Worm (Caenorhabditis elegans) whole organism, L4 larva: ENCODE data around the gene fndc-1.

Source experiments
- D1046.2 ChIP-seq: fragments of 200-800 bp; sonication (Bioruptor generic); IDR thresholded peaks from 2 replicates; pipeline ENCODE4 v1.3.6; 2022; ENCODE audit warnings: missing genetic modification characterization, missing compliant biosample characterization
- F37D6.2 ChIP-seq: sonication (generic microtip); optimal IDR thresholded peaks from 2 replicates; lab custom pipeline; 2016; ENCODE audit warnings: mild to moderate bottlenecking, missing genetic modification characterization, missing compliant biosample characterization
- F44E2.7 ChIP-seq: fragments of 200-800 bp; sonication (Bioruptor generic); IDR thresholded peaks from 2 replicates; pipeline ENCODE4 v2.1.2; 2022; ENCODE audit warnings: missing genetic modification characterization, missing compliant biosample characterization
- Y105C5A.15 ChIP-seq: fragments of 200-800 bp; sonication (Bioruptor generic); IDR thresholded peaks from 2 replicates; pipeline ENCODE4 v1.3.6; 2022; ENCODE audit warnings: missing genetic modification characterization, missing compliant biosample characterization
- aha-1 ChIP-seq: fragments of 150-350 bp; peaks from one replicate; lab custom pipeline; 2014; ENCODE audit warnings: missing biosample characterization, missing genetic modification characterization
- ama-1 ChIP-seq: fragments of 150-350 bp; optimal IDR thresholded peaks from 2 replicates; lab custom pipeline; 2014; ENCODE audit warnings: inconsistent platforms, mixed read lengths
- ceh-62 ChIP-seq: sonication (generic microtip); optimal IDR thresholded peaks from 2 replicates; lab custom pipeline; 2017; ENCODE audit warnings: missing biosample characterization, missing genetic modification characterization
- ces-1 ChIP-seq: fragments of 150-350 bp; sonication (generic microtip); optimal IDR thresholded peaks from 4 replicates; lab custom pipeline; 2014; ENCODE audit warnings: missing biosample characterization, missing genetic modification reagents, missing genetic modification characterization
- cey-2 ChIP-seq: sonication (generic microtip); optimal IDR thresholded peaks from 3 replicates; lab custom pipeline; 2017; ENCODE audit warnings: missing genetic modification characterization, mild to moderate bottlenecking, missing compliant biosample characterization, antibody characterized with exemption, borderline replicate concordance; ENCODE audit not compliant: insufficient read depth
- daf-19 ChIP-seq: fragments of 200-800 bp; sonication (Bioruptor generic); conservative IDR thresholded peaks from 2 replicates; pipeline ENCODE4 v1.3.6; 2022; ENCODE audit warnings: missing genetic modification characterization, missing compliant biosample characterization
- dmd-9 ChIP-seq: fragments of 200-800 bp; sonication (Bioruptor generic); IDR thresholded peaks from 2 replicates; pipeline ENCODE4 v1.3.6; 2022; ENCODE audit warnings: missing genetic modification reagents, missing genetic modification characterization, missing compliant biosample characterization
- dpl-1 ChIP-seq: fragments of 150-350 bp; optimal IDR thresholded peaks from 2 replicates; lab custom pipeline; 2014; ENCODE audit warnings: missing biosample characterization, missing genetic modification reagents, missing genetic modification characterization
- egl-43 ChIP-seq: fragments of 200-800 bp; sonication (Bioruptor generic); IDR thresholded peaks from 2 replicates; pipeline ENCODE4 v1.3.6; 2022; ENCODE audit warnings: missing genetic modification reagents, missing genetic modification characterization, missing compliant biosample characterization
- hmg-1.1 ChIP-seq: fragments of 200-800 bp; sonication (Bioruptor generic); IDR thresholded peaks from 2 replicates; pipeline ENCODE4 v1.3.6; 2022; ENCODE audit warnings: missing genetic modification reagents, missing genetic modification characterization, missing compliant biosample characterization
- lin-38 ChIP-seq: fragments of 200-800 bp; sonication (Bioruptor generic); IDR thresholded peaks from 2 replicates; pipeline ENCODE4 v1.3.6; 2022; ENCODE audit warnings: missing genetic modification reagents, missing genetic modification characterization, missing compliant biosample characterization
- madf-5 ChIP-seq, 2 experiments: fragments of 200-800 bp; sonication (Bioruptor generic); IDR thresholded peaks; 2 replicates each; pipeline ENCODE4 v1.3.6; 2022; ENCODE audit warnings: missing compliant biosample characterization in 2 of 2, missing genetic modification characterization in 2 of 2
- madf-9 ChIP-seq: fragments of 200-800 bp; sonication (Bioruptor generic); conservative IDR thresholded peaks from 2 replicates; pipeline ENCODE4 v1.3.6; 2022; ENCODE audit warnings: missing genetic modification reagents, missing genetic modification characterization, missing compliant biosample characterization
- mep-1 ChIP-seq: fragments of 150-350 bp; sonication (generic microtip); optimal IDR thresholded peaks from 3 replicates; lab custom pipeline; 2014; ENCODE audit warnings: missing biosample characterization, missing genetic modification characterization
- mes-2 ChIP-seq: sonication (generic microtip); optimal IDR thresholded peaks from 2 replicates; lab custom pipeline; 2016; ENCODE audit warnings: missing genotype, mild to moderate bottlenecking, missing genetic modification characterization, missing compliant biosample characterization; ENCODE audit not compliant: poor library complexity, severe bottlenecking
- nhr-10 ChIP-seq: fragments of 150-350 bp; optimal IDR thresholded peaks from 2 replicates; lab custom pipeline; 2014; ENCODE audit warnings: missing biosample characterization, missing genetic modification characterization
- nhr-11 ChIP-seq: fragments of 150-350 bp; optimal IDR thresholded peaks from 2 replicates; lab custom pipeline; 2014; ENCODE audit warnings: missing biosample characterization, missing genetic modification characterization
- nhr-237 ChIP-seq: sonication (generic microtip); optimal IDR thresholded peaks from 2 replicates; lab custom pipeline; 2017; ENCODE audit warnings: missing biosample characterization, missing genetic modification characterization
- nhr-25 ChIP-seq: sonication (generic microtip); optimal IDR thresholded peaks from 2 replicates; lab custom pipeline; 2017; ENCODE audit warnings: missing genetic modification characterization, mild to moderate bottlenecking, missing compliant biosample characterization, antibody characterized with exemption, moderate library complexity, borderline replicate concordance; ENCODE audit not compliant: insufficient read depth
- nhr-28 ChIP-seq: fragments of 150-350 bp; optimal IDR thresholded peaks from 2 replicates; lab custom pipeline; 2014; ENCODE audit warnings: missing biosample characterization, missing genetic modification characterization
- nhr-77 ChIP-seq: fragments of 150-350 bp; optimal IDR thresholded peaks from 2 replicates; lab custom pipeline; 2014; ENCODE audit warnings: missing biosample characterization, missing genetic modification characterization
- pha-4 ChIP-seq, 2 experiments: fragments of 150-350 bp in 1 of 2; fragments of 200-800 bp in 1 of 2; sonication (Bioruptor generic) in 1 of 2; IDR thresholded peaks in 1 of 2; optimal IDR thresholded peaks in 1 of 2; 2 replicates each; pipeline versions ENCODE4 v1.3.6 to Lab custom; 2014 to 2022; ENCODE audit warnings: missing genetic modification characterization in 2 of 2, missing genetic modification reagents in 2 of 2, missing biosample characterization in 1 of 2, missing compliant biosample characterization in 1 of 2
- saeg-2 ChIP-seq: fragments of 200-800 bp; sonication (Bioruptor generic); IDR thresholded peaks from 2 replicates; pipeline ENCODE4 v1.3.6; 2022; ENCODE audit warnings: missing genetic modification reagents, missing genetic modification characterization, missing compliant biosample characterization
- set-16 ChIP-seq: fragments of 200-800 bp; sonication (Bioruptor generic); IDR thresholded peaks from 2 replicates; pipeline ENCODE4 v1.3.6; 2022; ENCODE audit warnings: missing genetic modification reagents, missing genetic modification characterization, missing compliant biosample characterization
- spr-3 ChIP-seq: fragments of 200-800 bp; sonication (Bioruptor generic); optimal IDR thresholded peaks from 2 replicates; lab custom pipeline; 2018; ENCODE audit warnings: mild to moderate bottlenecking, missing genetic modification characterization, missing compliant biosample characterization
- unc-39 ChIP-seq: sonication (generic microtip); optimal IDR thresholded peaks from 2 replicates; lab custom pipeline; 2017; ENCODE audit warnings: missing biosample characterization, missing genetic modification characterization
- unc-62 ChIP-seq, 3 experiments: fragments of 150-350 bp in 1 of 3; sonication (generic microtip); optimal IDR thresholded peaks in 2 of 3; peaks in 1 of 3; 1 replicate in 1 of 3; 2 replicates in 2 of 3; lab custom pipeline; 2014 to 2017; ENCODE audit warnings: missing biosample characterization in 3 of 3, missing genetic modification characterization in 3 of 3, missing genetic modification reagents in 3 of 3, missing genotype in 1 of 3
- zfp-3 ChIP-seq: fragments of 200-800 bp; sonication (Bioruptor generic); conservative IDR thresholded peaks from 2 replicates; pipeline ENCODE4 v1.3.6; 2022; ENCODE audit warnings: missing genetic modification reagents, missing genetic modification characterization, missing compliant biosample characterization
- zip-11 ChIP-seq: fragments of 200-800 bp; sonication (Bioruptor generic); IDR thresholded peaks from 2 replicates; pipeline ENCODE4 v1.3.6; 2022; ENCODE audit warnings: missing genetic modification characterization, missing compliant biosample characterization

Gene fndc-1

DNA sequence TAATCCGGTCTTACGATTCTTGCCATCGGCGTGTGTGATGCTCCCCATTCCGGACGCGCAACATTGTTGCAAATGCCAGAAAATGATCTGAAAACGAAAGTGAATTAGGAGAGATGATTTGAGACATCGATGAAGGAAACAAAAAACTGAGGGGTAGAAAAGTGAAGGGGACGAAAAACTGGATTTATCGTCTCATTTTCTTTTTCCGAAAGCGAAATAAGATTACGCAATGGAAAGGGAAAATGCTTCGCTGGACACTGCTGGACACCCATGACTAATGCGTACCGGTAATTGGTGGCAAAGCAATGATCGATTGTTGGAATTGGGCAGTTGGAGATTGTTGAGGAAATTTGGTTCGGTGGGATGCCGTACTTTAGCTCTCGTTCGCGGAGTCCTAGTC, 9.4 kb upstream of the fndc-1 start:
- no peak for TF ChIP-seq zip-11 (GFP tag; lab: Robert Waterston, UW)
- no peak for TF ChIP-seq ces-1 (GFP tag; lab: Kevin White, UChicago)
- no peak for TF ChIP-seq nhr-237 (tag; lab: Kevin White, UChicago)
- no peak for TF ChIP-seq nhr-10 (tag; lab: Kevin White, UChicago)
- TF ChIP-seq nhr-28 (tag; lab: Kevin White, UChicago): no peak
- TF ChIP-seq daf-19 (GFP tag; lab: Robert Waterston, UW): no peak
- TF ChIP-seq unc-62 (GFP tag; optimal IDR thresholded peaks at IDR 0.05 in 1 of 2; lab: Kevin White, UChicago): peak in 1 of 2 experiments; percentile 85
- TF ChIP-seq unc-62 (tag; optimal IDR thresholded peaks at IDR 0.05; lab: Kevin White, UChicago): no peak
- no peak for TF ChIP-seq D1046.2 (GFP tag; lab: Robert Waterston, UW)
- TF ChIP-seq dpl-1 (GFP tag; lab: Kevin White, UChicago): no peak

DNA sequence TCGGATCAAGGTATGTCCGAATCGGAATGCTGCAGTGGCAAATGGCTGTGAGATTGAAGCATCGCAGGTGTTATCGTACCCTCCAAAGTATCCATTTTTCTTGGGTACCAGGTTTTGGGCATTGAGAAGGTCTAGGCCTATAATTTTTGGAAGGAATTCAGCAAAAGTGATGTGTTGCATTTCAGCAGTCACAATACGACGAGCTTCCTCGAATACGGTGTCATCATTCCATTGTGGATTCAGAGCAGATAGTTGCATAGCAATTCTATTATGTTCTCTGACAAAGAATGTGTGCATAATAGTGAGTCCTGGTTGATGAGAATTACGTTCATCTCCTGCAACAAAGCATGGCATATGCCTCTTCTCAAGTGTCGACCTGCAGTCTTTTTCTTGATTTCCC, 5.8 kb upstream of the fndc-1 start:
- TF ChIP-seq unc-62 (GFP tag; optimal IDR thresholded peaks at IDR 0.05 in 1 of 2; lab: Kevin White, UChicago): peak in 1 of 2 experiments; percentile 98
- no peak for TF ChIP-seq unc-62 (tag; optimal IDR thresholded peaks at IDR 0.05; lab: Kevin White, UChicago)
- TF ChIP-seq mes-2: no peak
- TF ChIP-seq aha-1 (tag; lab: Kevin White, UChicago): peak; percentile 80
- no peak for TF ChIP-seq madf-9 (GFP tag; lab: Robert Waterston, UW)
- no peak for TF ChIP-seq saeg-2

DNA sequence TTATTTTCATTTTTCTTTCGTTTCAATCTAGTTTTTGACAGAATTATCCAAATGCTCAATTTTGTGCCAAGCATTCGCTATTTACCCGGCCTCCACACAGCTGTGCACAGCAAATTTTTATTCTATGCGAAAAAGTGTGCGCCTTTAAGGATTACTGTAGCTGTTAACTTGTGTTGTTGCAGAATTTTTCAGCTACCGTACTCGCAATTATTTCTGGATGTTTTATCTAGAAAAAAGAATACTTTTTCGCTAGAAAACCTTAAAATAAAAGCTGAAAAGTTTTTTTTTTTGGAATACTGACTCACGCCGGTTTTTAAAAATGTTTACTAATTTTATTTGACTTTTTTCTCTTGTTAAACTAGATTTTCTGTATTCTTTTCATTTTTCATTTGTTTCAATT, 4.4 kb upstream of the fndc-1 start:
- TF ChIP-seq madf-5 (GFP tag; IDR thresholded peaks at IDR 0.05; lab: Robert Waterston, UW): no peak
- TF ChIP-seq Y105C5A.15 (GFP tag; lab: Robert Waterston, UW): no peak
- TF ChIP-seq pha-4 (GFP tag; IDR thresholded peaks at IDR 0.05; lab: Robert Waterston, UW): no peak
- no peak for TF ChIP-seq pha-4 (tag; optimal IDR thresholded peaks at IDR 0.05; lab: Kevin White, UChicago)
- no peak for TF ChIP-seq hmg-1.1 (GFP tag; lab: Robert Waterston, UW)
- TF ChIP-seq nhr-25 (tag; lab: Kevin White, UChicago): no peak
- no peak for TF ChIP-seq zfp-3
- TF ChIP-seq spr-3 (GFP tag; lab: Kevin White, UChicago): no peak
- TF ChIP-seq cey-2: no peak
- no peak for TF ChIP-seq ama-1
- no peak for TF ChIP-seq nhr-11
- no peak for TF ChIP-seq ceh-62 (tag; lab: Kevin White, UChicago)
- TF ChIP-seq unc-39 (tag; lab: Kevin White, UChicago): no peak
- no peak for TF ChIP-seq mep-1 (tag; lab: Kevin White, UChicago)
- TF ChIP-seq zip-11 (GFP tag; lab: Robert Waterston, UW): no peak
- TF ChIP-seq F37D6.2 (tag; lab: Kevin White, UChicago): no peak
- TF ChIP-seq nhr-77 (tag; lab: Kevin White, UChicago): no peak
- no peak for TF ChIP-seq F44E2.7 (GFP tag; lab: Robert Waterston, UW)

DNA sequence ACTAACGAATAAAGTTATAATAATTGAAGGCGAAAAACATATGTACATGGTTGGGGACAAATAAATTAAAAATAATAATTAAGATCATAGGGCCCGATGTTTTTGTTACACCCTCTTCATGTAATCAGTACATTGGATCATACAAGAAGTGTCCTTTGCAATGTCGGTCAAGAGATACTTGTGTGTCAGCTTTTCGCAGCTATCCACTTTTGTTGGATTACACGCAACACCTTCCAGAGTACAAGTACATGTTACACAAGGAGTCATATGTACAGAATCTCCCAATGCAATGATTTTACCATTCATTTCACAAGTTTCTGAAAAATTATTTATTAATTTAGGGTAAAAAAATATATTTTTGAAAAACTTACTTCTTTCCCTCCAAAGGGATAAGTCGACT, 3.8 kb upstream of the fndc-1 start:
- TF ChIP-seq lin-38 (GFP tag; lab: Robert Waterston, UW): peak; percentile 36; the same call in 1 of the 2 replicates
- no peak for TF ChIP-seq egl-43 (GFP tag; lab: Robert Waterston, UW)
- peak; percentile 68 for TF ChIP-seq aha-1 (tag; lab: Kevin White, UChicago)

DNA sequence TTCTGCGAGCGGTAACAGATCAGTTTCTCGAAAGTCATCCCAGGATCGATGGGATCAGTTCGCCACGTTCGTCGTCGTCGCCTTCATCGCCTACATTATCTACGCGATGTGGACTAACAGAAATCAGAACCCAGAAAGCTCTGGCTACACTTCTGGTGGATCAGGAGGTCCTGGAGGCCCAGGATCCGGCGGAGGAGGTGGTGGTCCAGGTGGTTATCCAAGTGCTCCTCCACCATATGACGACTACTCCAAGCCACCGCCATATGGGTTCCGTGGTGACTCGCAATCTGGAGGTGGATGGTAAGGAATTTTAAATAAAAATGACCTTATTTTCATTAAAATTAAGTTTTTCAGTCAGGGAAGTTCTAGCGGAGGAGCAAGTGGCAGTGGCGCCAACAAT, 3.1 kb upstream of the fndc-1 start:
- TF ChIP-seq set-16 (GFP tag; lab: Robert Waterston, UW) (peak; percentile 53), dmd-9 (GFP tag; lab: Robert Waterston, UW) (no peak)
